Fruit fly (Drosophila melanogaster) whole organism, pupa: Measurements from ENCODE around the gene Sema1a.

Experiments used
- CG10348 ChIP-seq: fragments of 200-800 bp; sonication (Bioruptor generic); IDR thresholded peaks from 2 replicates; pipeline ENCODE4 v1.3.6; 2022; ENCODE audit warnings: missing biosample characterization, missing genetic modification characterization
- CG17806 ChIP-seq: fragments of 200-800 bp; sonication (Bioruptor generic); optimal IDR thresholded peaks from 2 replicates; lab custom pipeline; 2018; ENCODE audit warnings: missing biosample characterization, mild to moderate bottlenecking, missing genetic modification characterization, moderate library complexity
- CG8301 ChIP-seq: fragments of 200-800 bp; sonication (Bioruptor generic); optimal IDR thresholded peaks from 2 replicates; lab custom pipeline; 2018; ENCODE audit warnings: missing biosample characterization, mild to moderate bottlenecking, missing genetic modification characterization
- D1 ChIP-seq: fragments of 200-800 bp; sonication (Bioruptor generic); optimal IDR thresholded peaks from 2 replicates; lab custom pipeline; 2018; ENCODE audit warnings: missing biosample characterization, mild to moderate bottlenecking, missing genetic modification characterization, moderate library complexity

DNA sequence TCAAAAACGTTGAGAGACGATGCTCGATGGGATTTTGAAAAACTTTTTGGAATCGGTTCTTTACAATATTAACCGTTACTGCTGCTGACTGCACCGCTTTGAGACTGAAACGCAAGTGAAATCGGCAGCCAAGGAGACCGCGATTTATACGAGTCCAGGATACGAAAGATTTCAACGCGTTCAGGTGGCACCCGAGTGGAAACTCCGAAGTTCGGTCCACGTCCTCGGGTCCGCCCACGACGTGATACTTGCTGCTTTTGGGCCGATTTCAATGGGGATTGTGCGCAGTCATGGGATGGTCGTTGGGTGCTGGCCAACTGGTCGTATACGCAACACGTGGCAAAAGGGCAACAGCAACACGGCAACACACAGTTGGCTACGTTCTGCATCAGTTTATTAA lies 35.2 kb upstream of the Sema1a start, which contains the start of gene Dh31:
- TF ChIP-seq CG8301 (tag; lab: Kevin White, UChicago) (no peak), D1 (tag; lab: Kevin White, UChicago) (no peak), CG17806 (no peak), CG10348 (GFP tag; lab: Robert Waterston, UW) (no peak)
